Worm (Caenorhabditis elegans): Measurements from ENCODE around the gene T27E7.3.
"Not testable (repeated sequence)": the region's sequence is repeated elsewhere in the genome, so short reads cannot be mapped to it uniquely, and the experiment has no call there.

T27E7.3 gene

DNA sequence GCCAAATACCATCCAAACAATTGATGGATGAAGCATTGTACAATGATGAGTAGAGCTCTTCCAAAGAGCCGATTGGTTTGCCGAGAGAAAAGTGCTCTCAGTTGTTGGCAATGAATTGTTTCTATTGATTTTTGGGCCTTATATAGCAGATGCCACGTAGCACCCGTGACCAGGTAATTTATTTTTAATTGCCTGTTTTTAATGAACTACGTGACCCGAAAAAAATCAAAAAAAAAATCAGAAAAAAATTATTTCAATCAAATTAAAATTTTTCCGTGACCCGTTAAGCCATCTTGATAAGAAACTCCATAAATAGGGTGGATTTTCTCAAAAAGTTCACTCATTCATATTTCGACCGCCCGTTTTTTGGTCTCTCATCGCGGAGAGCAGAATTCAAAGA, 9.4 kb upstream of the T27E7.3 start, which contains the start of the genes Y57G11A.2 and T27E7.1:
Y57G11A.2 (minus strand) TSS at position 101 of the 400 bp plus-strand sequence.
T27E7.1 (plus strand) TSS at position 337 of the 400 bp plus-strand sequence.
- TF ChIP-seq blmp-1 (tag; optimal IDR thresholded peaks at IDR 0.05) (no peak), mef-2 (tag; optimal IDR thresholded peaks at IDR 0.05) (no peak), efl-1 (optimal IDR thresholded peaks at IDR 0.05) (no peak), efl-1 (GFP tag; optimal IDR thresholded peaks at IDR 0.05 in 1 of 2) (peak in 1 of 2 experiments; percentile 51), egl-27 (tag; optimal IDR thresholded peaks at IDR 0.05) (no peak)

DNA sequence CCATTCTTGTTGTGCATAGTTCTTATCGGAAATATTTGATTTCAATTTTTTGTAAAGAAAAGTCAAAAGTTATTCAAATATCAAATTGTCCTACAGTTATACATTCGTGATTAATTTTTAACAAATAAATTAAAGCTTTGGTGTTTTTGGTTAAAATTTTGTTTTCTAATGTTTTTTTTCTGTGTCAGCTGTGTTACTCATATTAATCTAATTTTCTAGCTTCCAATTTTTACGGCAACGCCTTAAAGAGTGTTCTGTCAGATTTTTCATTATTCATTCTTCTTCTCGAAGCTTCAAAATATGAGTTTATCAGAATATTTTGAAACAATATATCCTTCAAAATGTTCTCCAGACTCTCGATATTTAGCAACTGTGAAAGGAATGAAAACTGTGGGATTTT, 5.2 kb upstream of the T27E7.3 start, which contains the start of gene srh-63:
srh-63 (plus strand) TSS at position 301 of the 400 bp plus-strand sequence.
- no peak for TF ChIP-seq nhr-20 (tag; optimal IDR thresholded peaks at IDR 0.05)
- TF ChIP-seq pag-3 (tag; optimal IDR thresholded peaks at IDR 0.05; ENCODE audit: borderline replicate concordance, insufficient read depth) = no peak
- no peak for TF ChIP-seq hlh-4 (tag; optimal IDR thresholded peaks at IDR 0.05)
- no peak for TF ChIP-seq mep-1 (tag; optimal IDR thresholded peaks at IDR 0.05)
- no peak for TF ChIP-seq lir-3 (tag; optimal IDR thresholded peaks at IDR 0.05; ENCODE audit: poor library complexity)
- TF ChIP-seq lin-39 (tag; optimal IDR thresholded peaks at IDR 0.05) = no peak

DNA sequence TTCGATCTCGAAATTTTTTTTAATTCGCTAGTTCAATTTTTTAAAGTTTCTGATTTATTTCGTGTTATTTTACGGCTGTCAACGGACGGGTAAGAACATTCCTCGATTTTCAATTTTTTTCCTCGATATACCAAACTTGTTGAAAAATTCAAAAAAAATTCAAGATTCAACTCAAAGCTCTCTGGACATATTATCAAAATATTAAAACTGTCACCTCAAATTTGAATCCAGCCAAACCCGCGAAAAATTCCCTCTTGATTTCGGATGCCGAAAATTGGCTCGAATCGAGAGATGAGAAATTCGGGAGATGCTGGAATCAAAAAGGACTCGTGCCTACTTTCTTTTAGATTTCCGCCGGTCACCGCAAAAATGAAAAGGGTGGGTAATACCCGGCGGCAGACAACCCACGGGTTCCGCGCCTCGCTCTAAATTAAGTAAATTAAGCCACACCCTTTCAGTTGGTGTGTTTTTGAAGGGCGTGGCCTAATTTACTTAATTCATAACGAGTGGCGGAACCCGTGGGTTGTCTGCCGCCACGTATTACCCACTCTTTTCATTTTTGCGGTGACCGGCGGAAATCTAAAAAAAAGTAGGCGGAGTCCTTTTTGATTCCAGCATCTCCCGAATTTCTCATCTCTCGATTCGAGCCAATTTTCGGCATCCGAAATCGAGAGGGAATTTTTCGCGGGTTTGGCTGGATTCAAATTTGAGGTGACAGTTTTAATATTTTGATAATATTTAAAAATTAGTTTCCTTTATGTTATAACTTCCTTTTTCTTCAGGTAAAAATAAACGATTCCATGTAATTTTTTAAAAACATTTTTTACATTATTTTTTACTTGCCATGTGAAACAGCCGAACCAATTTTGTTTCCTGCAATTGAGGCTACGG, 3.3 kb upstream of the T27E7.3 start:
- not testable (repeated sequence) for TF ChIP-seq efl-1 (optimal IDR thresholded peaks at IDR 0.05)
- TF ChIP-seq efl-1 (GFP tag; optimal IDR thresholded peaks at IDR 0.05 in 1 of 2) = peak in 1 of 2 experiments; percentile 57

DNA sequence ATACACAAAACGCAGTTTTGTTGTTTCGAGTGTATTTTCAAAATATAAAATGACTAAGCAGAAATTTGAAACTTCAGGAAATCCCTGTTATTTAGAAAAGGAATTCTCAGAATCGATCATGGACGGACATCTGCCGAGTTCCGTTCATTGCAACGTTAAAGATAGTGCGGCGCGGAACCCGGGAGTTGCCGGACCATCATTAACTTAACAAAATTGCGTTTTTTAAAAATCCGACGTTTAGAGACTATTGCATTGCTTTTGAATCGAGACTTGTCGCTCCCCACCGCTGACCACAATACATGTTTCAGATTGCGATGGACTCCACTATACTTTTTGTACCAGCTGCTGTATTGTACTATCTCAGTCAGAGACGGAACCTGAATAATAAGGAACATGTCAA, 1.2 kb downstream of the T27E7.3 start:
- no peak for TF ChIP-seq pag-3 (tag; optimal IDR thresholded peaks at IDR 0.05; ENCODE audit: borderline replicate concordance, insufficient read depth)

DNA sequence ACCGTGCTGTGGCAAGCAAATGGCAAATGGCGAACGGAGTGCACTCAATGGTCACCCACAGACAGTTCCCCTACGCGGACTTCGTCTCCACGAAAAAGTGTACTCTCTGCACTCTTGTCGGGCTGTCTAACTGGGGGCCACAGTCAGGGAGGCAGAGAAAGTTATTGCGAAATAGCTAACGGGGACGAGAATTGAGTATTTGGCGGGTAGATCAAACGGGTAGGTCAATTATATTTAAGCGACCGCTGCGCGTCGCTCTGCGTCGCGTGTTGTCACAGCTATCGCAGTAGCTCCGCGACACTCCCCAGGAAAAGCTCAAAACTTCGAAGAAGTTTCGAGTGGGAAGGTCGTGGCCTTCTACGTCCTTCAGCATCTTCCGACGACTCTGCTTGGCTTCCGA, 3.5 kb downstream of the T27E7.3 start:
- TF ChIP-seq nhr-76 (tag; optimal IDR thresholded peaks at IDR 0.05) = no peak
- TF ChIP-seq zip-4 (GFP tag; optimal IDR thresholded peaks at IDR 0.05) = peak; percentile 65
- TF ChIP-seq sptf-1 (tag; optimal IDR thresholded peaks at IDR 0.05) = no peak
- no peak for TF ChIP-seq ceh-88 (GFP tag; IDR thresholded peaks at IDR 0.05)
- no peak for TF ChIP-seq F16B12.6 (tag; optimal IDR thresholded peaks at IDR 0.05)
- no peak for TF ChIP-seq pag-3 (tag; optimal IDR thresholded peaks at IDR 0.05; ENCODE audit: borderline replicate concordance, insufficient read depth)
- TF ChIP-seq lin-35 (GFP tag; optimal IDR thresholded peaks at IDR 0.05) = peak in 1 of 2 experiments; percentile 8
- no peak for TF ChIP-seq lsy-2 (tag; optimal IDR thresholded peaks at IDR 0.05)
- no peak for TF ChIP-seq sox-4 (tag; optimal IDR thresholded peaks at IDR 0.05)
- peak; percentile 4 for TF ChIP-seq blmp-1 (tag; optimal IDR thresholded peaks at IDR 0.05)
- TF ChIP-seq egl-13 (tag; optimal IDR thresholded peaks at IDR 0.05) = no peak
- no peak for TF ChIP-seq unc-130 (tag; optimal IDR thresholded peaks at IDR 0.05)
- peak; percentile 31 for TF ChIP-seq nhr-85 (tag)
- no peak for TF ChIP-seq nhr-237 (tag; optimal IDR thresholded peaks at IDR 0.05)
- no peak for TF ChIP-seq dsc-1 (tag; optimal IDR thresholded peaks at IDR 0.05)
- TF ChIP-seq egl-27 (tag; optimal IDR thresholded peaks at IDR 0.05) = no peak
- TF ChIP-seq ceh-82 (tag; optimal IDR thresholded peaks at IDR 0.05) = no peak
- TF ChIP-seq nhr-47 (tag; optimal IDR thresholded peaks at IDR 0.05) = no peak
- no peak for TF ChIP-seq unc-30 (tag; optimal IDR thresholded peaks at IDR 0.05)
- no peak for TF ChIP-seq tlp-1 (tag; optimal IDR thresholded peaks at IDR 0.05)
- TF ChIP-seq nhr-11 (tag; optimal IDR thresholded peaks at IDR 0.05) = no peak
- TF ChIP-seq fkh-4 (tag; optimal IDR thresholded peaks at IDR 0.05; ENCODE audit: borderline replicate concordance) = no peak
- TF ChIP-seq dpl-1 (GFP tag; optimal IDR thresholded peaks at IDR 0.05) = peak in 2 of 3 experiments; percentile 6 to 38
- peak in 1 of 2 experiments; percentile 43 for TF ChIP-seq efl-1 (optimal IDR thresholded peaks at IDR 0.05)
- peak in 1 of 2 experiments; percentile 45 for TF ChIP-seq efl-1 (GFP tag; optimal IDR thresholded peaks at IDR 0.05 in 1 of 2)
- TF ChIP-seq sup-37 (GFP tag; optimal IDR thresholded peaks at IDR 0.05) = no peak
- TF ChIP-seq lin-39 (tag; optimal IDR thresholded peaks at IDR 0.05) = no peak
- TF ChIP-seq mab-9 (GFP tag; IDR thresholded peaks at IDR 0.05) = no peak

All from whole organism, L1 larva.